Fruit fly (Drosophila melanogaster): Measurements from ENCODE around the gene CG43329.

Gene CG43329

DNA sequence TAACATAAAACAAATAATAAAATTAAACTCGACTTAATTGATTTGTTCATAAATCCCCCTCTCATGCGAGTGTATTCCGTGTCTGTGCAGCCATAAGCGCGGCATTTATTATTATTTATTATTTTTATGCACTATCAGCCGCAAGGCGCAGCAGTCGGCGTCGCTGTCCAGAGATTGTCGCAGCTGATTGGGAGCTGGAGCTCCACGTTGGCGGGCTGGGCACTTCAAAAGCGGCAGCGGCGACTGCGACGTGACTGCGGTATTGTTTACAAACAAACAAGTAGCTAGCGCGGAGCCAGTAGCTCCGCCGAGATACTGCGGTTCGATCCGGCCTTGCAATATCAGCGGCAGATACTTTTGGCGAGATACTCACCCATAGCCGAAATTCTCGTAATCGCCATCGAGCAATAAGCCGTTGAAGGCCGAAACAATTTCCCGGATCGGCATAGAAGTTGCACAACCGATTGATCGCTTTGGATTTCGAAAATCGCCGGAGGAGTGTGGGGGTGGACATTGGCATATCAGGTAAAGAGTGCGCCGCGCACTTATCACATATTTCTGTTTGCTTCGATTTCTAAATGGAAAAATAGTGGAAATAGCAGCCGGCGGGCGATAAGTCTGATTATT is 46.0 kb downstream of the CG43329 start (continued):
- TF ChIP-seq Pdp1 (GFP tag; optimal IDR thresholded peaks at IDR 0.05) (peak in 1 of 2 experiments; percentile 88), CrebB (tag; optimal IDR thresholded peaks at IDR 0.05) (no peak), Asciz (GFP tag; optimal IDR thresholded peaks at IDR 0.05) (peak; percentile 11), NfI (GFP tag; optimal IDR thresholded peaks at IDR 0.05) (no peak), Ets97D (GFP tag; optimal IDR thresholded peaks at IDR 0.05) (no peak), CG8281 (tag; optimal IDR thresholded peaks at IDR 0.05) (no peak), CG7271 (tag; optimal IDR thresholded peaks at IDR 0.05) (no peak), onecut (GFP tag; IDR thresholded peaks at IDR 0.05) (no peak), Oli (tag; optimal IDR thresholded peaks at IDR 0.05) (no peak), E2f1 (GFP tag; IDR thresholded peaks at IDR 0.05) (no peak), CG11456 (GFP tag; IDR thresholded peaks at IDR 0.05) (no peak), odd (GFP tag; optimal IDR thresholded peaks at IDR 0.05) (peak; percentile 39), CG18764 (GFP tag; optimal IDR thresholded peaks at IDR 0.05) (no peak), NC2α (GFP tag; optimal IDR thresholded peaks at IDR 0.05) (no peak), CG7372 (GFP tag; IDR thresholded peaks at IDR 0.05) (no peak)

DNA sequence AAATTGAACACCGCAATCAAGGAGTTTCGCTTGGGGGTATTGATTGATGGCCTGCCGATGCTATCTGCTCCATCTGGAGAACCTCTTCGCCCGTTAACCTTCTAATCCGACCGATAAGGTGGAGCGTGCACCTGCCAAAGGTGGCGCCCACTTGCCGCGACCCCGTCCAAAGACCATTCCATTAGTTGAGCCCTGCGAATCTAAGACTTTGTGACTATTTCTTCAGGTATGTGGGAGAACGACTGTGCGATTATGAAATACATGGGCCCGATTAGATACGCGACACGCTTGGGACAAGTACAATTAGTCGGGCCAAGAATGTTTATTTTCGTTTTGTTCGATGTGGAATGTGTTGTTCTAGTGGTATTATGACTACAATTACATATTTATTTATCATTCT is 46.7 kb downstream of the CG43329 start:
- no peak for TF ChIP-seq CG17385 (GFP tag; optimal IDR thresholded peaks at IDR 0.05)
- no peak for TF ChIP-seq sc (optimal IDR thresholded peaks at IDR 0.05)
- TF ChIP-seq sc (GFP tag; optimal IDR thresholded peaks at IDR 0.05): no peak
- no peak for TF ChIP-seq Dip3 (GFP tag; optimal IDR thresholded peaks at IDR 0.05)
- peak; percentile 53 for TF ChIP-seq lab (GFP tag; optimal IDR thresholded peaks at IDR 0.05)
- no peak for TF ChIP-seq NC2α (GFP tag; optimal IDR thresholded peaks at IDR 0.05)
- peak; percentile 37; the same call in 1 of the 2 replicates for TF ChIP-seq rib (GFP tag; IDR thresholded peaks at IDR 0.05)
- 0 out of 3 replicates have a peak, but pooled peaks have one; percentile 22 for TF ChIP-seq vnd (GFP tag; IDR thresholded peaks at IDR 0.05; ENCODE audit: partially characterized antibody)
- peak; percentile 94 for TF ChIP-seq exex (tag; optimal IDR thresholded peaks at IDR 0.05)
- TF ChIP-seq grn (GFP tag; optimal IDR thresholded peaks at IDR 0.05): peak; percentile 55
- no peak for TF ChIP-seq HmgD (GFP tag; optimal IDR thresholded peaks at IDR 0.05)
- TF ChIP-seq Sin3A (optimal IDR thresholded peaks at IDR 0.05): no peak
- peak in 1 of 2 experiments; percentile 48 for TF ChIP-seq Hr78 (GFP tag; optimal IDR thresholded peaks at IDR 0.05)
- no peak for TF ChIP-seq CG2199 (GFP tag; IDR thresholded peaks at IDR 0.05)
- TF ChIP-seq sd (tag; optimal IDR thresholded peaks at IDR 0.05): peak; percentile 100
- TF ChIP-seq Med (GFP tag): peak; percentile 10
- TF ChIP-seq CG34376 (GFP tag; optimal IDR thresholded peaks at IDR 0.05): peak; percentile 13
- peak; percentile 68 for TF ChIP-seq GATAe (GFP tag; conservative IDR thresholded peaks at IDR 0.05)
- no peak for TF ChIP-seq CG2889 (GFP tag; IDR thresholded peaks at IDR 0.05)
- no peak for TF ChIP-seq CG4360 (GFP tag; IDR thresholded peaks at IDR 0.05)
- peak; percentile 96 for TF ChIP-seq sug (tag; optimal IDR thresholded peaks at IDR 0.05)
- TF ChIP-seq CG13287 (GFP tag; IDR thresholded peaks at IDR 0.05; ENCODE audit: partially characterized antibody): no peak
- TF ChIP-seq caup (GFP tag; optimal IDR thresholded peaks at IDR 0.05; ENCODE audit: severe bottlenecking): peak; percentile 47
- TF ChIP-seq ttk (GFP tag; IDR thresholded peaks at IDR 0.05): no peak
- TF ChIP-seq Atf-2 (GFP tag; optimal IDR thresholded peaks at IDR 0.05): no peak
- TF ChIP-seq CG10274 (GFP tag; optimal IDR thresholded peaks at IDR 0.05): no peak
- no peak for TF ChIP-seq pan (optimal IDR thresholded peaks at IDR 0.05)
- TF ChIP-seq pan (GFP tag; optimal IDR thresholded peaks at IDR 0.05 in 1 of 2, IDR thresholded peaks at IDR 0.05 in 1 of 2): no peak
- peak; percentile 89 for TF ChIP-seq mirr (GFP tag; optimal IDR thresholded peaks at IDR 0.05)
- TF ChIP-seq peb (GFP tag; IDR thresholded peaks at IDR 0.05): no peak
- no peak for TF ChIP-seq ase (GFP tag; IDR thresholded peaks at IDR 0.05)
- TF ChIP-seq ci (GFP tag; IDR thresholded peaks at IDR 0.05): 0 out of 3 replicates have a peak, but pooled peaks have one; percentile 8
- TF ChIP-seq fd96Cb (tag; optimal IDR thresholded peaks at IDR 0.05): no peak
- TF ChIP-seq Hey (tag; optimal IDR thresholded peaks at IDR 0.05): peak; percentile 54
- TF ChIP-seq vvl (GFP tag; IDR thresholded peaks at IDR 0.05): no peak
- TF ChIP-seq salm (tag; optimal IDR thresholded peaks at IDR 0.05): no peak
